Fruit fly (Drosophila melanogaster) Kc167 (cell line): Measurements from ENCODE around the gene CG5160.

Source experiments
- Sin3A ChIP-seq: fragments of >200 bp; optimal IDR thresholded peaks from 2 replicates; lab custom pipeline; 2018; ENCODE audit warnings: missing external identifiers
- h ChIP-seq: fragments of >200 bp; optimal IDR thresholded peaks from 3 replicates; lab custom pipeline; 2018; ENCODE audit warnings: missing external identifiers
- psq ChIP-seq: fragments of >200 bp; optimal IDR thresholded peaks from 2 replicates; lab custom pipeline; 2017; ENCODE audit warnings: missing external identifiers
- ttk ChIP-seq: sonication (Bioruptor generic); optimal IDR thresholded peaks from 2 replicates; lab custom pipeline; 2017; ENCODE audit warnings: missing external identifiers

DNA sequence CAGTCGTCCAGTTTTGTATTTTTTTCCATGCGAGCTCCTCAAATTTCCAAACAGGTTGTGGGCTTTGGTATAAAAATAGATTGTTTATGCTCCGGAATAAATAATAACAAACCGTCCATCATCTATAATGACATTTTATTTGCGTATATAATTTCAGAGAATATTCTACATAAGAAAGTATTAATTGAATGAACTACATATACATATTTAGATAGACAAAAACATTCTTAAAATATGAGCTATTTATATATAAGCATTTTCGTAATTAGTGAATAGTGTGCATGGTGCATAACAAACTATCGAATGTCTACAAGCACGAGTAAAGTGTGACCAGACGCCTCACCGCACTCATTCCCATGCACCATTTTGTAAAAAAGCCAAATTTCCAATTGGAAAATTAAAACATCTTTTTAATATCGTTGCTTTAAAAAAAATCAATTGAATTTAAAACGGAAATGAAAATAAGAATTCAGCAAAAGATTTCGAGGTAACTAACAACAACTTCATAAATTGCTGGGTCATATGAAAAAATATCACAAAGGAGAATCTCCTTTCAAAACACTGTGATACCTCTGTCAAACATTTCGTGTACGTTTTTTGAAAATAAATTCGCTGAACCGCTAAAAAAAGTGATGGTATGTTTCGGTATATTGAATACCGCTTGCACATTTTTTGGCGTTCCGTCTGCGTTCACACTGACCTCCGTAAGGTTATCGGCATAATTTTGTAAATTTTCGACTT, 27.9 kb upstream of the CG5160 start, which contains the start of gene muc:
- TF ChIP-seq psq (lab: Kevin White, UChicago) (no peak), ttk (lab: Kevin White, UChicago) (no peak), h (lab: Kevin White, UChicago) (no peak), Sin3A (no peak)
